Fruit fly (Drosophila melanogaster): ENCODE data around the gene CG10970.

CG10970 gene

dm6 chrX:9068822-9069221 is 2.4 kb downstream of the CG10970 start:
- TF ChIP-seq Dfd (GFP tag; optimal IDR thresholded peaks at IDR 0.05) (peak; percentile 26), usp (GFP tag; optimal IDR thresholded peaks at IDR 0.05) (no peak), dsf (GFP tag; optimal IDR thresholded peaks at IDR 0.05; ENCODE audit: borderline replicate concordance) (no peak), ey (GFP tag; optimal IDR thresholded peaks at IDR 0.05) (peak; percentile 9)

dm6 chrX:9067754-9068477 is 3.3 kb downstream of the CG10970 start, which contains the start of gene CG15365:
Gene CG15365 (minus strand): TSS chrX:9067983.
- peak; percentile 48 for TF ChIP-seq rgr (GFP tag; optimal IDR thresholded peaks at IDR 0.05)
- TF ChIP-seq Myc (optimal IDR thresholded peaks at IDR 0.05): peak; percentile 88
- TF ChIP-seq CG9705 (GFP tag; optimal IDR thresholded peaks at IDR 0.05): no peak
- TF ChIP-seq dmrt93B (GFP tag; optimal IDR thresholded peaks at IDR 0.05): peak; percentile 39
- TF ChIP-seq woc (GFP tag; optimal IDR thresholded peaks at IDR 0.05): peak; percentile 48
- TF ChIP-seq Sp1 (GFP tag; optimal IDR thresholded peaks at IDR 0.05): peak; percentile 49
- TF ChIP-seq CrebA (GFP tag; optimal IDR thresholded peaks at IDR 0.05; ENCODE audit: borderline replicate concordance): no peak
- TF ChIP-seq dsf (GFP tag; optimal IDR thresholded peaks at IDR 0.05; ENCODE audit: borderline replicate concordance): no peak
- no peak for TF ChIP-seq brk (GFP tag; optimal IDR thresholded peaks at IDR 0.05)
- peak; percentile 19 for TF ChIP-seq fru (GFP tag; optimal IDR thresholded peaks at IDR 0.05)
- peak; percentile 44 for TF ChIP-seq h (GFP tag; optimal IDR thresholded peaks at IDR 0.05)
- TF ChIP-seq Dif (GFP tag; optimal IDR thresholded peaks at IDR 0.05; ENCODE audit: partially characterized antibody): no peak
- TF ChIP-seq foxo (GFP tag; optimal IDR thresholded peaks at IDR 0.05): peak in 1 of 2 experiments; percentile 43
- peak; percentile 60 for TF ChIP-seq HLH106 (tag; optimal IDR thresholded peaks at IDR 0.05)
- TF ChIP-seq Vsx2 (GFP tag; optimal IDR thresholded peaks at IDR 0.05; ENCODE audit: partially characterized antibody): no peak
- no peak for TF ChIP-seq Hnf4 (GFP tag; optimal IDR thresholded peaks at IDR 0.05)

dm6 chrX:9066802-9067489 is 4.3 kb downstream of the CG10970 start:
- no peak for TF ChIP-seq Abd-B (GFP tag; optimal IDR thresholded peaks at IDR 0.05)
- no peak for TF ChIP-seq CG32264 (GFP tag; optimal IDR thresholded peaks at IDR 0.05)
- no peak for TF ChIP-seq dl (GFP tag; optimal IDR thresholded peaks at IDR 0.05; ENCODE audit: insufficient read depth in 1 of 2, partially characterized antibody in 2 of 2)
- peak; percentile 85 for TF ChIP-seq h (GFP tag; optimal IDR thresholded peaks at IDR 0.05)
- TF ChIP-seq Hnf4 (GFP tag; optimal IDR thresholded peaks at IDR 0.05): peak; percentile 56
- TF ChIP-seq jim (GFP tag; optimal IDR thresholded peaks at IDR 0.05): no peak
- TF ChIP-seq psq (GFP tag; optimal IDR thresholded peaks at IDR 0.05): peak; percentile 72
- TF ChIP-seq GATAd (GFP tag; optimal IDR thresholded peaks at IDR 0.05): no peak
- TF ChIP-seq Dfd (GFP tag; optimal IDR thresholded peaks at IDR 0.05): no peak
- no peak for TF ChIP-seq Jra (GFP tag; optimal IDR thresholded peaks at IDR 0.05)
- peak; percentile 80 for TF ChIP-seq HLH106 (tag; optimal IDR thresholded peaks at IDR 0.05)
- TF ChIP-seq Myc (optimal IDR thresholded peaks at IDR 0.05): no peak
- TF ChIP-seq Dif (GFP tag; optimal IDR thresholded peaks at IDR 0.05; ENCODE audit: partially characterized antibody): no peak
- no peak for TF ChIP-seq Hr83 (GFP tag; optimal IDR thresholded peaks at IDR 0.05; ENCODE audit: poor library complexity, severe bottlenecking)
- TF ChIP-seq dmrt93B (GFP tag; optimal IDR thresholded peaks at IDR 0.05): peak; percentile 64
- TF ChIP-seq tai (GFP tag; optimal IDR thresholded peaks at IDR 0.05): no peak
- TF ChIP-seq Rel (GFP tag; optimal IDR thresholded peaks at IDR 0.05): peak; percentile 19
- peak; percentile 34 for TF ChIP-seq Rel (tag; optimal IDR thresholded peaks at IDR 0.05)
- no peak for TF ChIP-seq dsf (GFP tag; optimal IDR thresholded peaks at IDR 0.05; ENCODE audit: borderline replicate concordance)
- TF ChIP-seq Sp1 (GFP tag; optimal IDR thresholded peaks at IDR 0.05): peak; percentile 82
- TF ChIP-seq Mio (GFP tag; optimal IDR thresholded peaks at IDR 0.05): no peak
- TF ChIP-seq br (GFP tag; optimal IDR thresholded peaks at IDR 0.05): peak; percentile 33
- peak; percentile 64 for TF ChIP-seq ey (GFP tag; optimal IDR thresholded peaks at IDR 0.05)
- no peak for TF ChIP-seq Hr78 (GFP tag; optimal IDR thresholded peaks at IDR 0.05)
- no peak for TF ChIP-seq CrebA (GFP tag; optimal IDR thresholded peaks at IDR 0.05; ENCODE audit: borderline replicate concordance)
- TF ChIP-seq CG9705 (GFP tag; optimal IDR thresholded peaks at IDR 0.05): peak; percentile 4
- peak; percentile 78 for TF ChIP-seq rgr (GFP tag; optimal IDR thresholded peaks at IDR 0.05)
- no peak for TF ChIP-seq N (GFP tag; optimal IDR thresholded peaks at IDR 0.05)
- TF ChIP-seq brk (GFP tag; optimal IDR thresholded peaks at IDR 0.05): peak; percentile 45
- peak; percentile 74 for TF ChIP-seq sage (GFP tag; optimal IDR thresholded peaks at IDR 0.05)
- TF ChIP-seq OdsH (GFP tag; optimal IDR thresholded peaks at IDR 0.05): peak; percentile 75
- peak; percentile 45 for TF ChIP-seq woc (GFP tag; optimal IDR thresholded peaks at IDR 0.05)
- peak in 1 of 2 experiments; percentile 87 for TF ChIP-seq foxo (GFP tag; optimal IDR thresholded peaks at IDR 0.05)
- no peak for TF ChIP-seq Vsx2 (GFP tag; optimal IDR thresholded peaks at IDR 0.05; ENCODE audit: partially characterized antibody)
- peak; percentile 75 for TF ChIP-seq fru (GFP tag; optimal IDR thresholded peaks at IDR 0.05)
- no peak for TF ChIP-seq usp (GFP tag; optimal IDR thresholded peaks at IDR 0.05)
